Worm (Caenorhabditis elegans): ENCODE results near the gene srsx-21.

The srsx-21 gene

ce11 chrV:9860337-9860736, 22.6 kb downstream of the srsx-21 start:
- TF ChIP-seq nfya-1 (tag; optimal IDR thresholded peaks at IDR 0.05) (peak; percentile 91), ahr-1 (tag; optimal IDR thresholded peaks at IDR 0.05) (no peak)

DNA sequence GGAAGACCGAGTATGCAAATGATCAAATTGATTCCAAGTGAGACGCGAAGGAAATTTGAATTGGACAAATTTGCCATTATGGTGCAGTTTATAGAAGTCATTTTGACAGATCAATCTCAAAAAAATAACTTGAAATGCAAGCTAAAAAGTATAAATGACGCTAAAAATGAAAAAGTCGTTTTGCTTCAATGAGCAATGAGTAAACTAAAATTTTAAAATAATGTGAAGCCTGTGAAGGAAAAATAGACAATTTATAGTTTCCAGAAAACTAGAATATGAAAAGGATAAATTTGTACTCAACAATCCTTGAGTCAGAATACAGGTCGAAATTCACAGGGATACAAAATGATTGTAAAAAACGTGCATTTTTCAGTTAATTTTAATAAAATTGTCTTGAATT, 30.5 kb downstream of the srsx-21 start, which contains the start of gene srab-17:
Gene srab-17 (minus strand): TSS at position 101 of the 400 bp plus-strand sequence.
- TF ChIP-seq ceh-18 (tag; optimal IDR thresholded peaks at IDR 0.05) (no peak), hlh-15 (tag; optimal IDR thresholded peaks at IDR 0.05) (no peak), Y22D7AL.16 (tag; optimal IDR thresholded peaks at IDR 0.05) (no peak), T23F11.4 (GFP tag; optimal IDR thresholded peaks at IDR 0.05) (no peak)

DNA sequence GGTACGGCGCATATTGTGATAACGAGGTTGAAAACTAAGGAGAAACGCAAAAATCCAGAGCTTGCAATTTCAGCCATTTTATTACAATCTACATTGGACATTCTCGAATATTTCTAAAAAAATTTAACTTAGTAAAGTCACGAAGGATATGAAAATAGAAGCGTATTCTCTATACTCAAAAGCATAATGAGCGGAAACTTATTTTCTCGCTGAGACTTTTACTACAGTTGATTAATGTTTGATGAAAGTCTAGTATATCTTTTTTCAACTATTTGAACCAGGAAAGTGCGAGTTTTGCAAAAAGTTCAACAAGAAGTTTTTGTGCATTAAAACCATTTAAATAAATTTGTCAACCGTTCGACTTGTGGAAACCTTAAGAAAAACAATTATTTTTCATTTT, 33.6 kb downstream of the srsx-21 start, which contains the start of gene srab-18:
Gene srab-18 (minus strand): TSS at position 101 of the 400 bp plus-strand sequence.
- TF ChIP-seq tbx-7 (tag; optimal IDR thresholded peaks at IDR 0.05) (no peak), mec-3 (tag; optimal IDR thresholded peaks at IDR 0.05; ENCODE audit: borderline replicate concordance) (no peak), odd-2 (tag; optimal IDR thresholded peaks at IDR 0.05) (no peak), C38D4.7 (GFP tag; optimal IDR thresholded peaks at IDR 0.05) (no peak), unc-55 (GFP tag; optimal IDR thresholded peaks at IDR 0.05) (no peak), unc-3 (GFP tag; conservative IDR thresholded peaks at IDR 0.05) (no peak), unc-3 (tag; optimal IDR thresholded peaks at IDR 0.05) (no peak)

ce11 chrV:9879404-9879803, 41.6 kb downstream of the srsx-21 start, which contains the start of gene srab-26:
TSS of gene srab-26 (minus strand) at chrV:9879504.
- no peak for TF ChIP-seq unc-42 (tag; optimal IDR thresholded peaks at IDR 0.05)
- TF ChIP-seq pqm-1 (tag; optimal IDR thresholded peaks at IDR 0.05), result no peak
- TF ChIP-seq ztf-16 (tag; optimal IDR thresholded peaks at IDR 0.05), result no peak
- no peak for TF ChIP-seq hlh-15 (tag; optimal IDR thresholded peaks at IDR 0.05)
- TF ChIP-seq ceh-24 (tag; optimal IDR thresholded peaks at IDR 0.05), result no peak
- TF ChIP-seq eyg-1 (tag; optimal IDR thresholded peaks at IDR 0.05), result no peak
- no peak for TF ChIP-seq hlh-8 (tag; optimal IDR thresholded peaks at IDR 0.05)
- no peak for TF ChIP-seq ref-2 (tag; optimal IDR thresholded peaks at IDR 0.05)
- TF ChIP-seq pag-3 (tag; optimal IDR thresholded peaks at IDR 0.05; ENCODE audit: borderline replicate concordance), result no peak
- TF ChIP-seq ceh-9 (tag; optimal IDR thresholded peaks at IDR 0.05), result no peak

DNA sequence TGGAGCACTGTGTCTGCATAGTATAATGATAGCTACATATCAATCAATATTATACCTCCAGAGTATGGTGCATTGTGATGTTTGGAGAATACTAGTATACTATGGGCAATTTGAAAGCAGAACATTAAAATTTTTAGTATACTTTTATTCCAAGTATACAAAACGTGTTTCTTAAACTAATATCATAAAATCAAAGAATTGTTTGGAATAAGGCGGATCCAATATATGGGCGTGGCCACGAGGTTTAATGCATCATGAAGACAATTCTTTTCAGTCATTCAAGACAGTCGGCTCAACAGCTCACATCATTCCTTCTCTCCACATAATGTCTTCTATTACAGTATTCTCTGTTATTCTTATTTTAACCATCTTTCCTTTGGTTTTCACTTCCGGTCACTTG, 42.1 kb downstream of the srsx-21 start, which contains the start of gene sdz-31:
Gene sdz-31 (plus strand): TSS at position 301 of the 400 bp plus-strand sequence.
- TF ChIP-seq dmd-4 (tag; optimal IDR thresholded peaks at IDR 0.05; ENCODE audit: borderline replicate concordance) (no peak), madf-2 (tag; optimal IDR thresholded peaks at IDR 0.05) (no peak), unc-86 (tag; optimal IDR thresholded peaks at IDR 0.05) (no peak), fax-1 (tag; optimal IDR thresholded peaks at IDR 0.05) (no peak), lin-11 (tag; optimal IDR thresholded peaks at IDR 0.05) (no peak), pha-4 (tag; optimal IDR thresholded peaks at IDR 0.05) (no peak)

DNA sequence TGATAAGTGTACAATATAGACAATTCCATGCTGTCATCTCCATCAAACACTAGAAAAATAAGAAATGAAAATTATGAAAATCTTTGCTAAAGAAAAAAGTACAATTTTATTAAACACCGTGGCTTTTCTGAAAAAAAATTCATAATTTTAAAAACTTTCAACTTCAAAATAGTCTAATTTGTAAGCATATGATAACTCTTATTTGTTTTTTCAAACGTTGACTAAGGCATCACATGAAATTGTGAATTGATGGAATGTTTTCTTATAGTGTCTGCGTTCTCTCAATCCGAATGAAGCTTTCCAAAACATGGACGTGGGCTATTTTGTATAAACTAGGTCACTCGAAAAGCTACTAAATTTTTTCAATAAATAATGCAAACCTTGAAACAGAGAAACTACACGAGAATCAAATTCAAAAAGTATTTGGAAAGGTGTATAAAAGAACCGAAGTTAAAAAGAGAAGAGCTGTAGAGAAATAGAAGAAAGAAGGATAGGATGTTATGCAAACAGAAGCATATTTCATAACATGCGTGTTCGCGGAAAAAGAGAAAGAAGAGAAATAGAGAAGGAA, 48.2 kb downstream of the srsx-21 start, which contains the start of gene clp-9:
Gene clp-9 (minus strand): TSS at position 51 of the 571 bp plus-strand sequence.
- TF ChIP-seq pax-1 (tag; optimal IDR thresholded peaks at IDR 0.05) (no peak), ceh-30 (tag; optimal IDR thresholded peaks at IDR 0.05) (no peak), npax-4 (tag; optimal IDR thresholded peaks at IDR 0.05) (no peak), gmeb-2 (tag; optimal IDR thresholded peaks at IDR 0.05) (no peak), nhr-232 (tag; optimal IDR thresholded peaks at IDR 0.05) (no peak)
